Worm (Caenorhabditis elegans) whole organism, mixed stage, embryonic: ENCODE results near the gene ptr-8.

Experiments
- M03D4.4 ChIP-seq: sonication (generic microtip); optimal IDR thresholded peaks from 2 replicates; lab custom pipeline; 2017; ENCODE audit warnings: mild to moderate bottlenecking, missing genetic modification characterization, missing compliant biosample characterization
- bed-3 ChIP-seq: fragments of 200-800 bp; sonication (Bioruptor generic); optimal IDR thresholded peaks from 3 replicates; lab custom pipeline; 2018; ENCODE audit warnings: mild to moderate bottlenecking, missing genetic modification characterization, moderate library complexity, missing compliant biosample characterization
- blmp-1 ChIP-seq: fragments of 150-350 bp; optimal IDR thresholded peaks from 2 replicates; lab custom pipeline; 2014; ENCODE audit warnings: missing biosample characterization, missing genetic modification characterization
- ceh-39 ChIP-seq: fragments of 150-350 bp; optimal IDR thresholded peaks from 2 replicates; lab custom pipeline; 2014; ENCODE audit warnings: missing biosample characterization, missing genetic modification characterization
- ceh-43 ChIP-seq: fragments of 200-800 bp; sonication (Bioruptor generic); optimal IDR thresholded peaks from 2 replicates; lab custom pipeline; 2018; ENCODE audit warnings: mild to moderate bottlenecking, missing genetic modification characterization, moderate library complexity, missing compliant biosample characterization
- ceh-83 ChIP-seq: fragments of 200-800 bp; sonication (Bioruptor generic); optimal IDR thresholded peaks from 2 replicates; lab custom pipeline; 2018; ENCODE audit warnings: mild to moderate bottlenecking, missing genetic modification characterization, missing compliant biosample characterization
- ces-1 ChIP-seq: fragments of 150-350 bp; optimal IDR thresholded peaks from 2 replicates; lab custom pipeline; 2014; ENCODE audit warnings: missing biosample characterization, missing genetic modification reagents, missing genetic modification characterization
- cnd-1 ChIP-seq: fragments of 200-800 bp; sonication (Bioruptor generic); optimal IDR thresholded peaks from 2 replicates; lab custom pipeline; 2018; ENCODE audit warnings: mild to moderate bottlenecking, missing genetic modification characterization, missing compliant biosample characterization
- drap-1 ChIP-seq: fragments of 200-800 bp; sonication (Bioruptor generic); optimal IDR thresholded peaks from 3 replicates; lab custom pipeline; 2018; ENCODE audit warnings: mild to moderate bottlenecking, missing genetic modification characterization, missing compliant biosample characterization
- elt-1 ChIP-seq: sonication (generic microtip); optimal IDR thresholded peaks from 2 replicates; lab custom pipeline; 2017; ENCODE audit warnings: missing genetic modification characterization, mild to moderate bottlenecking, missing compliant biosample characterization, antibody characterized with exemption, moderate library complexity, borderline replicate concordance; ENCODE audit not compliant: insufficient read depth
- elt-3 ChIP-seq: fragments of 150-350 bp; optimal IDR thresholded peaks from 2 replicates; lab custom pipeline; 2014; ENCODE audit warnings: missing biosample characterization, missing genetic modification characterization
- flh-1 ChIP-seq: fragments of 200-800 bp; sonication (Bioruptor generic); optimal IDR thresholded peaks from 2 replicates; lab custom pipeline; 2018; ENCODE audit warnings: mild to moderate bottlenecking, missing genetic modification characterization, moderate library complexity, missing compliant biosample characterization
- ham-2 ChIP-seq: fragments of 200-800 bp; sonication (Bioruptor generic); optimal IDR thresholded peaks from 2 replicates; lab custom pipeline; 2018; ENCODE audit warnings: mild to moderate bottlenecking, missing genetic modification characterization, missing compliant biosample characterization
- hlh-1 ChIP-seq: fragments of 150-350 bp; optimal IDR thresholded peaks from 2 replicates; lab custom pipeline; 2014; ENCODE audit warnings: missing biosample characterization, missing genetic modification reagents, missing genetic modification characterization
- lin-13 ChIP-seq: fragments of 150-350 bp; optimal IDR thresholded peaks from 2 replicates; lab custom pipeline; 2014; ENCODE audit warnings: missing biosample characterization, missing genetic modification characterization
- lin-32 ChIP-seq: fragments of 200-800 bp; sonication (Bioruptor generic); optimal IDR thresholded peaks from 2 replicates; lab custom pipeline; 2018; ENCODE audit warnings: mild to moderate bottlenecking, missing genetic modification characterization, missing compliant biosample characterization
- lsy-2 ChIP-seq: fragments of 150-350 bp; optimal IDR thresholded peaks from 2 replicates; lab custom pipeline; 2014; ENCODE audit warnings: missing biosample characterization, missing genetic modification characterization
- mep-1 ChIP-seq: fragments of 150-350 bp; optimal IDR thresholded peaks from 2 replicates; lab custom pipeline; 2017; ENCODE audit warnings: missing biosample characterization, missing genetic modification reagents, missing genetic modification characterization, inconsistent platforms
- mls-2 ChIP-seq: sonication (generic microtip); optimal IDR thresholded peaks from 2 replicates; lab custom pipeline; 2016; ENCODE audit warnings: mild to moderate bottlenecking, missing genetic modification characterization, moderate library complexity, missing compliant biosample characterization
- nhr-12 ChIP-seq: fragments of 150-350 bp; optimal IDR thresholded peaks from 2 replicates; lab custom pipeline; 2014; ENCODE audit warnings: missing biosample characterization, missing genetic modification characterization
- nhr-2 ChIP-seq: fragments of 150-350 bp; optimal IDR thresholded peaks from 2 replicates; lab custom pipeline; 2014; ENCODE audit warnings: missing biosample characterization, missing genetic modification characterization
- nhr-237 ChIP-seq: fragments of 150-350 bp; optimal IDR thresholded peaks from 2 replicates; lab custom pipeline; 2014; ENCODE audit warnings: missing biosample characterization, missing genetic modification characterization
- nhr-28 ChIP-seq: fragments of 150-350 bp; optimal IDR thresholded peaks from 2 replicates; lab custom pipeline; 2014; ENCODE audit warnings: missing biosample characterization, missing genetic modification characterization
- pha-4 ChIP-seq: fragments of 150-350 bp; optimal IDR thresholded peaks from 2 replicates; lab custom pipeline; 2018; ENCODE audit warnings: missing biosample characterization, missing genetic modification reagents, missing genetic modification characterization
- sem-2 ChIP-seq: fragments of 200-800 bp; sonication (Bioruptor generic); optimal IDR thresholded peaks from 2 replicates; lab custom pipeline; 2018; ENCODE audit warnings: mild to moderate bottlenecking, missing genetic modification characterization, missing compliant biosample characterization
- sptf-1 ChIP-seq: sonication (generic microtip); optimal IDR thresholded peaks from 2 replicates; lab custom pipeline; 2017; ENCODE audit warnings: mild to moderate bottlenecking, missing genetic modification characterization, moderate library complexity, missing compliant biosample characterization
- tbx-8 ChIP-seq: fragments of 200-800 bp; sonication (Bioruptor generic); optimal IDR thresholded peaks from 2 replicates; lab custom pipeline; 2018; ENCODE audit warnings: mild to moderate bottlenecking, missing genetic modification characterization, moderate library complexity, missing compliant biosample characterization
- unc-120 ChIP-seq: sonication (generic microtip); optimal IDR thresholded peaks from 2 replicates; lab custom pipeline; 2017; ENCODE audit warnings: missing genetic modification characterization, missing compliant biosample characterization; ENCODE audit not compliant: poor library complexity, severe bottlenecking
- unc-39 ChIP-seq: fragments of 150-350 bp; optimal IDR thresholded peaks from 2 replicates; lab custom pipeline; 2014; ENCODE audit warnings: missing biosample characterization, missing genetic modification characterization
- unc-62 ChIP-seq: fragments of 150-350 bp; optimal IDR thresholded peaks from 2 replicates; lab custom pipeline; 2014; ENCODE audit warnings: missing biosample characterization, missing genetic modification reagents, missing genetic modification characterization
- zip-8 ChIP-seq: fragments of 150-350 bp; optimal IDR thresholded peaks from 2 replicates; lab custom pipeline; 2014; ENCODE audit warnings: missing biosample characterization, missing genetic modification characterization
- ztf-11 ChIP-seq: fragments of 150-350 bp; optimal IDR thresholded peaks from 2 replicates; lab custom pipeline; 2014; ENCODE audit warnings: missing biosample characterization, missing genetic modification characterization

The ptr-8 gene

ce11 chrII:10888979-10889378 is at the start of gene ptr-8:
TSS of gene ptr-8 (plus strand) at chrII:10889279.
- no peak for TF ChIP-seq ztf-11 (tag; lab: Kevin White, UChicago)
- no peak for TF ChIP-seq unc-120 (tag; lab: Kevin White, UChicago)
- TF ChIP-seq sptf-1 (tag; lab: Kevin White, UChicago) = no peak
- TF ChIP-seq nhr-28 (tag; lab: Kevin White, UChicago) = no peak
- no peak for TF ChIP-seq nhr-12 (tag; lab: Kevin White, UChicago)
- TF ChIP-seq cnd-1 (tag; lab: Kevin White, UChicago) = no peak
- TF ChIP-seq mep-1 (tag; lab: Kevin White, UChicago) = no peak
- TF ChIP-seq lin-13 (tag; lab: Kevin White, UChicago) = no peak
- TF ChIP-seq elt-3 (tag; lab: Kevin White, UChicago) = no peak
- no peak for TF ChIP-seq zip-8
- TF ChIP-seq mls-2 (tag; lab: Kevin White, UChicago) = no peak
- no peak for TF ChIP-seq ceh-43
- TF ChIP-seq ham-2 (GFP tag; lab: Kevin White, UChicago) = no peak
- TF ChIP-seq M03D4.4 (tag; lab: Kevin White, UChicago) = no peak
- TF ChIP-seq hlh-1 (tag; lab: Kevin White, UChicago) = no peak
- TF ChIP-seq ceh-83 = no peak
- no peak for TF ChIP-seq flh-1 (GFP tag; lab: Kevin White, UChicago)
- no peak for TF ChIP-seq elt-1 (tag; lab: Kevin White, UChicago)
- TF ChIP-seq pha-4 (tag; lab: Kevin White, UChicago) = no peak
- TF ChIP-seq, all 35 proteins: peak for 0

ce11 chrII:10840067-10840466 is 49.0 kb upstream of the ptr-8 start:
- TF ChIP-seq unc-120 (tag; lab: Kevin White, UChicago) (peak; percentile 84), sem-2 (GFP tag; lab: Kevin White, UChicago) (peak; percentile 94), mep-1 (tag; lab: Kevin White, UChicago) (peak; percentile 23), flh-1 (GFP tag; lab: Kevin White, UChicago) (peak; percentile 83), M03D4.4 (tag; lab: Kevin White, UChicago) (peak; percentile 95), lin-32 (GFP tag; lab: Kevin White, UChicago) (peak; percentile 90), ceh-83 (peak; percentile 99), bed-3 (peak; percentile 82), ceh-39 (tag; lab: Kevin White, UChicago) (peak; percentile 33), lsy-2 (tag; lab: Kevin White, UChicago) (peak; percentile 59), ceh-43 (peak; percentile 92), ces-1 (GFP tag; lab: Kevin White, UChicago) (no peak), sptf-1 (tag; lab: Kevin White, UChicago) (peak; percentile 96), ztf-11 (tag; lab: Kevin White, UChicago) (peak; percentile 49), unc-39 (peak; percentile 43), pha-4 (tag; lab: Kevin White, UChicago) (peak; percentile 83), zip-8 (no peak), unc-62 (GFP tag; lab: Kevin White, UChicago) (peak; percentile 12), nhr-12 (tag; lab: Kevin White, UChicago) (no peak), elt-1 (tag; lab: Kevin White, UChicago) (no peak), cnd-1 (tag; lab: Kevin White, UChicago) (peak; percentile 97), lin-13 (tag; lab: Kevin White, UChicago) (peak; percentile 74), tbx-8 (peak; percentile 97), nhr-28 (tag; lab: Kevin White, UChicago) (peak; percentile 63), nhr-2 (tag; lab: Kevin White, UChicago) (no peak), mls-2 (tag; lab: Kevin White, UChicago) (peak; percentile 98), blmp-1 (tag; lab: Kevin White, UChicago) (no peak), elt-3 (tag; lab: Kevin White, UChicago) (no peak), drap-1 (GFP tag; lab: Kevin White, UChicago) (peak; percentile 94), ham-2 (GFP tag; lab: Kevin White, UChicago) (peak; percentile 91), hlh-1 (tag; lab: Kevin White, UChicago) (peak; percentile 23)
- TF ChIP-seq, all 35 proteins: peak for 24

- TF ChIP-seq unc-62 (GFP tag; lab: Kevin White, UChicago) = no peak
- TF ChIP-seq ces-1 (GFP tag; lab: Kevin White, UChicago) = no peak
- TF ChIP-seq ham-2 (GFP tag; lab: Kevin White, UChicago) = no peak
- TF ChIP-seq sem-2 (GFP tag; lab: Kevin White, UChicago) = no peak
- TF ChIP-seq ztf-11 (tag; lab: Kevin White, UChicago) = no peak
- TF ChIP-seq nhr-237 (tag; lab: Kevin White, UChicago) = no peak
- no peak for TF ChIP-seq blmp-1 (tag; lab: Kevin White, UChicago)
- no peak for TF ChIP-seq ceh-83
Measured at ce11 chrII:10843527-10843926, 45.6 kb upstream of the ptr-8 start, which contains the start of gene M106.8. TSS of gene M106.8 (minus strand) at chrII:10843627.
